Worm (Caenorhabditis elegans): ENCODE results near the gene ppm-2.

- no peak for TF ChIP-seq repo-1 (tag; optimal IDR thresholded peaks at IDR 0.05)
- no peak for TF ChIP-seq unc-130 (GFP tag; optimal IDR thresholded peaks at IDR 0.05)
- no peak for TF ChIP-seq lin-35 (GFP tag; optimal IDR thresholded peaks at IDR 0.05)
- no peak for TF ChIP-seq unc-62 (GFP tag; optimal IDR thresholded peaks at IDR 0.05)
- TF ChIP-seq ztf-3 (GFP tag; optimal IDR thresholded peaks at IDR 0.05) = no peak
These were observed 17.8 kb downstream of the ppm-2 start for ce11 chrIII:4668073-4668472.
